Fruit fly (Drosophila melanogaster) whole organism, prepupa: ENCODE data around the gene sa.

Experiments
- Blimp-1 ChIP-seq: fragments of 200-800 bp; sonication (Bioruptor generic); optimal IDR thresholded peaks from 3 replicates; lab custom pipeline; 2017; ENCODE audit warnings: missing biosample characterization, missing genetic modification characterization, mild to moderate bottlenecking, moderate library complexity, missing genetic modification reagents
- CG10631 ChIP-seq: fragments of 200-800 bp; sonication (Bioruptor generic); optimal IDR thresholded peaks from 2 replicates; lab custom pipeline; 2016; ENCODE audit warnings: missing biosample characterization, missing genetic modification characterization
- CG11294 ChIP-seq: fragments of 200-800 bp; sonication (Bioruptor generic); IDR thresholded peaks from 2 replicates; pipeline ENCODE4 v1.3.6; 2022; ENCODE audit warnings: missing biosample characterization, missing genetic modification characterization
- CG11762 ChIP-seq: fragments of 200-800 bp; sonication (Bioruptor generic); optimal IDR thresholded peaks from 3 replicates; lab custom pipeline; 2016; ENCODE audit warnings: missing biosample characterization, missing genetic modification characterization; ENCODE audit not compliant: insufficient read depth
- CG11902 ChIP-seq: fragments of 200-800 bp; sonication (Bioruptor generic); optimal IDR thresholded peaks from 3 replicates; lab custom pipeline; 2016; ENCODE audit warnings: missing biosample characterization, missing genetic modification characterization
- CG15336 ChIP-seq: fragments of 200-800 bp; sonication (Bioruptor generic); IDR thresholded peaks from 2 replicates; pipeline ENCODE4 v1.3.6; 2022; ENCODE audit warnings: missing biosample characterization, missing genetic modification characterization
- CG1621 ChIP-seq: fragments of 200-800 bp; sonication (Bioruptor generic); optimal IDR thresholded peaks from 3 replicates; lab custom pipeline; 2018; ENCODE audit warnings: missing biosample characterization, mild to moderate bottlenecking, missing genetic modification characterization
- CG31627 ChIP-seq: fragments of 200-800 bp; sonication (Bioruptor generic); optimal IDR thresholded peaks from 3 replicates; lab custom pipeline; 2016; ENCODE audit warnings: missing biosample characterization, missing genetic modification characterization
- CG32006 ChIP-seq: fragments of 200-800 bp; sonication (Bioruptor generic); optimal IDR thresholded peaks from 3 replicates; lab custom pipeline; 2017; ENCODE audit warnings: missing biosample characterization, mild to moderate bottlenecking, missing genetic modification characterization
- CG34406 ChIP-seq: fragments of 200-800 bp; sonication (Bioruptor generic); optimal IDR thresholded peaks from 3 replicates; lab custom pipeline; 2016; ENCODE audit warnings: missing biosample characterization, missing genetic modification characterization
- CG6163 ChIP-seq: fragments of 200-800 bp; sonication (Bioruptor generic); IDR thresholded peaks from 3 replicates; pipeline ENCODE4 v1.3.6; 2022; ENCODE audit warnings: missing biosample characterization, missing genetic modification characterization
- CG6276 ChIP-seq: fragments of 200-800 bp; sonication (Bioruptor generic); optimal IDR thresholded peaks from 2 replicates; lab custom pipeline; 2017; ENCODE audit warnings: missing biosample characterization, mild to moderate bottlenecking, missing genetic modification characterization
- CG6854 ChIP-seq: fragments of 200-800 bp; sonication (Bioruptor generic); optimal IDR thresholded peaks from 2 replicates; lab custom pipeline; 2017; ENCODE audit warnings: missing biosample characterization, mild to moderate bottlenecking, missing genetic modification characterization
- CG8119 ChIP-seq: fragments of 200-800 bp; sonication (Bioruptor generic); IDR thresholded peaks from 3 replicates; pipeline ENCODE4 v1.3.6; 2022; ENCODE audit warnings: missing biosample characterization, missing genetic modification characterization
- CG9139 ChIP-seq: fragments of 200-800 bp; sonication (Bioruptor generic); optimal IDR thresholded peaks from 3 replicates; lab custom pipeline; 2017; ENCODE audit warnings: missing biosample characterization, mild to moderate bottlenecking, missing genetic modification characterization
- Eip93F ChIP-seq: fragments of 200-800 bp; sonication (Bioruptor generic); optimal IDR thresholded peaks from 2 replicates; lab custom pipeline; 2016; ENCODE audit warnings: missing biosample characterization, mild to moderate bottlenecking, missing genetic modification characterization
- Ets21C ChIP-seq: fragments of 200-800 bp; sonication (Bioruptor generic); optimal IDR thresholded peaks from 3 replicates; lab custom pipeline; 2016; ENCODE audit warnings: missing biosample characterization, missing genetic modification characterization
- Ets96B ChIP-seq: fragments of 200-800 bp; optimal IDR thresholded peaks from 2 replicates; lab custom pipeline; 2019; ENCODE audit warnings: missing biosample characterization, mild to moderate bottlenecking, missing genetic modification characterization, moderate library complexity
- Hr38 ChIP-seq: sonication (Bioruptor generic); optimal IDR thresholded peaks from 2 replicates; lab custom pipeline; 2016; ENCODE audit warnings: missing biosample characterization, missing genetic modification characterization
- Hr39 ChIP-seq: fragments of 200-800 bp; sonication (Bioruptor generic); optimal IDR thresholded peaks from 2 replicates; lab custom pipeline; 2016; ENCODE audit warnings: missing biosample characterization, missing genetic modification characterization
- Hr4 ChIP-seq: fragments of 200-800 bp; sonication (Bioruptor generic); optimal IDR thresholded peaks from 3 replicates; lab custom pipeline; 2016; ENCODE audit warnings: missing biosample characterization, missing genetic modification characterization
- Lpt ChIP-seq: fragments of 200-800 bp; sonication (Bioruptor generic); optimal IDR thresholded peaks from 3 replicates; lab custom pipeline; 2016; ENCODE audit warnings: missing biosample characterization, missing genetic modification characterization
- Met ChIP-seq: fragments of 200-800 bp; sonication (Bioruptor generic); optimal IDR thresholded peaks from 3 replicates; lab custom pipeline; 2016; ENCODE audit warnings: missing biosample characterization, missing genetic modification characterization
- OdsH ChIP-seq: fragments of 200-800 bp; sonication (Bioruptor generic); optimal IDR thresholded peaks from 3 replicates; lab custom pipeline; 2016; ENCODE audit warnings: missing biosample characterization, missing genetic modification characterization
- Smox ChIP-seq: fragments of 200-800 bp; sonication (Bioruptor generic); optimal IDR thresholded peaks from 3 replicates; lab custom pipeline; 2016; ENCODE audit warnings: missing biosample characterization, missing genetic modification characterization
- Sox102F ChIP-seq: fragments of 200-800 bp; sonication (Bioruptor generic); optimal IDR thresholded peaks from 2 replicates; lab custom pipeline; 2016; ENCODE audit warnings: missing biosample characterization, mild to moderate bottlenecking, missing genetic modification characterization
- Sox14 ChIP-seq: fragments of 200-800 bp; sonication (Bioruptor generic); optimal IDR thresholded peaks from 3 replicates; lab custom pipeline; 2016; ENCODE audit warnings: missing biosample characterization, missing genetic modification characterization
- Sox15 ChIP-seq: fragments of 200-800 bp; sonication (Bioruptor generic); optimal IDR thresholded peaks from 3 replicates; lab custom pipeline; 2016; ENCODE audit warnings: missing biosample characterization, missing genetic modification characterization
- achi ChIP-seq: fragments of 200-800 bp; sonication (Bioruptor generic); optimal IDR thresholded peaks from 3 replicates; lab custom pipeline; 2016; ENCODE audit warnings: missing biosample characterization, missing genetic modification characterization
- acj6 ChIP-seq: fragments of 200-800 bp; sonication (Bioruptor generic); optimal IDR thresholded peaks from 3 replicates; lab custom pipeline; 2016; ENCODE audit warnings: missing biosample characterization, missing genetic modification characterization
- cyc ChIP-seq: fragments of 200-800 bp; sonication (Bioruptor generic); optimal IDR thresholded peaks from 3 replicates; lab custom pipeline; 2016; ENCODE audit warnings: missing biosample characterization, missing genetic modification characterization
- dsx ChIP-seq: fragments of 200-800 bp; optimal IDR thresholded peaks from 3 replicates; lab custom pipeline; 2019; ENCODE audit warnings: missing biosample characterization, mild to moderate bottlenecking, missing genetic modification characterization, moderate library complexity; ENCODE audit not compliant: poor library complexity, severe bottlenecking
- eg ChIP-seq: fragments of 200-800 bp; sonication (Bioruptor generic); IDR thresholded peaks from 3 replicates; pipeline ENCODE4 v1.3.6; 2022; ENCODE audit warnings: missing biosample characterization, missing genetic modification characterization
- esn ChIP-seq: fragments of 200-800 bp; sonication (Bioruptor generic); optimal IDR thresholded peaks from 2 replicates; lab custom pipeline; 2016; ENCODE audit warnings: missing biosample characterization, mild to moderate bottlenecking, missing genetic modification characterization, moderate library complexity
- fd59A ChIP-seq: fragments of 200-800 bp; sonication (Bioruptor generic); optimal IDR thresholded peaks from 2 replicates; lab custom pipeline; 2017; ENCODE audit warnings: missing biosample characterization, mild to moderate bottlenecking, missing genetic modification characterization, missing genetic modification reagents
- fd85E ChIP-seq: fragments of 200-800 bp; sonication (Bioruptor generic); optimal IDR thresholded peaks from 3 replicates; lab custom pipeline; 2016; ENCODE audit warnings: missing biosample characterization, missing genetic modification characterization
- fkh ChIP-seq: fragments of 200-800 bp; sonication (Bioruptor generic); optimal IDR thresholded peaks from 3 replicates; lab custom pipeline; 2017; ENCODE audit warnings: missing biosample characterization, mild to moderate bottlenecking, missing genetic modification characterization, moderate library complexity
- lz ChIP-seq: fragments of 200-800 bp; sonication (Bioruptor generic); optimal IDR thresholded peaks from 3 replicates; lab custom pipeline; 2016; ENCODE audit warnings: missing biosample characterization, missing genetic modification characterization
- pdm3 ChIP-seq: fragments of 200-800 bp; sonication (Bioruptor generic); optimal IDR thresholded peaks from 3 replicates; lab custom pipeline; 2016; ENCODE audit warnings: missing biosample characterization, missing genetic modification characterization
- vri ChIP-seq: fragments of 200-800 bp; sonication (Bioruptor generic); optimal IDR thresholded peaks from 3 replicates; lab custom pipeline; 2016; ENCODE audit warnings: missing biosample characterization, mild to moderate bottlenecking, missing genetic modification characterization

sa gene

DNA sequence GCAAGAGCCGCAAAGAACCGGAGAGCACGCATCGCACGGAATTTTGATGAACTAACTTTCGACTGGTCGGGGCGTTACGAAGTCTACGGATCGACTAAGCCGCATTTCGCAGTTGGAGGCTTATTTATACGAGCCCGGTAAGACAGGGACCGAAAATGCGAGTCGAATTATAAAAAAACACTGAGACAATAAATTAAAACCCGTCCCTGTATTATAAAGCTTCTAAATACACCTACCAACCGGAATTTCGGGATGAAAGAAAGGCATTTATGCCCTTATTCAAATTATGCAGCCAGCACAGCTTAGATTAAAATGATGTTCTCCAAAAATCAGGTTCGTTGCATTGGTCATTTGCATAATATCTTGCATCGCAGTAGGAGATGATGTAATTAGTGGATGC lies 38.2 kb upstream of the sa start, which contains the start of gene Alp1:
Gene Alp1, minus strand, starts transcription at position 101 of the 400 bp plus-strand sequence.
- no peak for TF ChIP-seq CG32006 (GFP tag; lab: Kevin White, UChicago)
- no peak for TF ChIP-seq Smox (GFP tag; lab: Kevin White, UChicago)
- TF ChIP-seq Lpt (GFP tag; lab: Kevin White, UChicago) = no peak
- TF ChIP-seq Sox102F (GFP tag; lab: Kevin White, UChicago) = no peak
- TF ChIP-seq lz (GFP tag; lab: Kevin White, UChicago) = no peak
- no peak for TF ChIP-seq CG1621
- no peak for TF ChIP-seq CG34406
- no peak for TF ChIP-seq CG11294 (GFP tag; lab: Robert Waterston, UW)
- TF ChIP-seq fkh (GFP tag; lab: Kevin White, UChicago) = no peak
- TF ChIP-seq Sox15 (GFP tag; lab: Kevin White, UChicago) = no peak
- no peak for TF ChIP-seq CG11762 (GFP tag; lab: Kevin White, UChicago)
- TF ChIP-seq Sox14 (GFP tag; lab: Kevin White, UChicago) = no peak
- no peak for TF ChIP-seq pdm3 (GFP tag; lab: Kevin White, UChicago)
- TF ChIP-seq CG6276 (GFP tag; lab: Kevin White, UChicago) = no peak
- no peak for TF ChIP-seq CG11902 (GFP tag; lab: Kevin White, UChicago)
- TF ChIP-seq CG10631 (GFP tag; lab: Kevin White, UChicago) = no peak
- TF ChIP-seq CG8119 = no peak

- TF ChIP-seq Ets96B (tag; lab: Kevin White, UChicago) = no peak
- no peak for TF ChIP-seq acj6
- TF ChIP-seq, all 60 proteins: peak for 0
Observed at dm6 chr3L:21441216-21441813, 34.8 kb upstream of the sa start, which contains the start of gene CG5664. Gene CG5664, minus strand, starts transcription at chr3L:21441363.

- TF ChIP-seq fd85E (GFP tag; lab: Kevin White, UChicago) (no peak), vri (GFP tag; lab: Kevin White, UChicago) (no peak), Sox14 (GFP tag; lab: Kevin White, UChicago) (no peak), CG11902 (GFP tag; lab: Kevin White, UChicago) (no peak), CG11762 (GFP tag; lab: Kevin White, UChicago) (no peak), Hr38 (GFP tag; lab: Kevin White, UChicago) (no peak), eg (no peak)
Observed at dm6 chr3L:21436089-21436488, 29.6 kb upstream of the sa start.

dm6 chr3L:21433744-21434384 lies 27.3 kb upstream of the sa start:
- TF ChIP-seq Smox (GFP tag; lab: Kevin White, UChicago) (no peak), Ets21C (GFP tag; lab: Kevin White, UChicago) (no peak), Sox15 (GFP tag; lab: Kevin White, UChicago) (no peak), CG31627 (no peak), CG15336 (GFP tag; lab: Robert Waterston, UW) (peak; percentile 14; the same call in 1 of the 2 replicates), Eip93F (GFP tag; lab: Kevin White, UChicago) (no peak), esn (no peak), Sox14 (GFP tag; lab: Kevin White, UChicago) (no peak), Blimp-1 (peak; percentile 45)
- TF ChIP-seq, all 60 proteins: peak for 2

dm6 chr3L:21433098-21433497 lies 26.6 kb upstream of the sa start, which contains the start of the genes barc and Aef1:
Gene barc, minus strand, starts transcription at chr3L:21433134.
Gene Aef1, plus strand, starts transcription at chr3L:21433422.
- TF ChIP-seq CG10631 (GFP tag; lab: Kevin White, UChicago) (peak; percentile 87), Sox14 (GFP tag; lab: Kevin White, UChicago) (peak; percentile 89), CG8119 (no peak; the same call in 2 of the 3 replicates), CG6854 (no peak), dsx (no peak), Hr4 (GFP tag; lab: Kevin White, UChicago) (peak; percentile 87), CG6276 (GFP tag; lab: Kevin White, UChicago) (no peak), CG1621 (no peak), lz (GFP tag; lab: Kevin White, UChicago) (peak; percentile 90), achi (GFP tag; lab: Kevin White, UChicago) (peak; percentile 83), cyc (GFP tag; lab: Kevin White, UChicago) (peak; percentile 90), Met (no peak), eg (no peak; the same call in 1 of the 3 replicates), CG9139 (no peak), vri (GFP tag; lab: Kevin White, UChicago) (no peak), CG32006 (GFP tag; lab: Kevin White, UChicago) (peak; percentile 85), OdsH (GFP tag; lab: Kevin White, UChicago) (peak; percentile 90), CG6163 (GFP tag; lab: Robert Waterston, UW) (peak; percentile 76), fd59A (GFP tag; lab: Kevin White, UChicago) (peak; percentile 66), Blimp-1 (peak; percentile 39), Hr39 (peak; percentile 94), Lpt (GFP tag; lab: Kevin White, UChicago) (peak; percentile 74), acj6 (peak; percentile 90)
